Worm (Caenorhabditis elegans) whole organism, young adult: ENCODE data around the gene clec-143.

Experiments
- F57A8.1 ChIP-seq: fragments of 200-800 bp; sonication (Bioruptor generic); optimal IDR thresholded peaks from 2 replicates; lab custom pipeline; 2018; ENCODE audit warnings: mild to moderate bottlenecking, missing genetic modification characterization, moderate library complexity, missing compliant biosample characterization
- ZK185.1 ChIP-seq: sonication (generic microtip); optimal IDR thresholded peaks from 2 replicates; lab custom pipeline; 2016; ENCODE audit warnings: mild to moderate bottlenecking, missing genetic modification characterization, missing compliant biosample characterization; ENCODE audit not compliant: poor library complexity, severe bottlenecking
- aptf-2 ChIP-seq: fragments of 200-800 bp; sonication (Bioruptor generic); conservative IDR thresholded peaks from 2 replicates; pipeline ENCODE4 v1.3.6; 2022; ENCODE audit warnings: missing genetic modification reagents, missing genetic modification characterization, missing compliant biosample characterization
- athp-1 ChIP-seq: sonication (generic microtip); optimal IDR thresholded peaks from 2 replicates; lab custom pipeline; 2017; ENCODE audit warnings: mild to moderate bottlenecking, missing genetic modification characterization, missing compliant biosample characterization
- attf-3 ChIP-seq: fragments of 200-800 bp; sonication (Bioruptor generic); conservative IDR thresholded peaks from 2 replicates; pipeline ENCODE4 v1.3.6; 2022; ENCODE audit warnings: missing genetic modification reagents, missing genetic modification characterization, missing compliant biosample characterization
- attf-6 ChIP-seq: fragments of 200-800 bp; sonication (Bioruptor generic); IDR thresholded peaks from 2 replicates; pipeline ENCODE4 v1.3.6; 2022; ENCODE audit warnings: missing genetic modification reagents, missing genetic modification characterization, missing compliant biosample characterization
- bed-1 ChIP-seq: fragments of 200-800 bp; sonication (Bioruptor generic); IDR thresholded peaks from 2 replicates; pipeline ENCODE4 v1.3.6; 2022; ENCODE audit warnings: missing genetic modification reagents, missing genetic modification characterization, missing compliant biosample characterization
- ccch-3 ChIP-seq: fragments of 200-800 bp; sonication (Bioruptor generic); optimal IDR thresholded peaks from 2 replicates; lab custom pipeline; 2018; ENCODE audit warnings: mild to moderate bottlenecking, missing genetic modification characterization, missing compliant biosample characterization
- chd-7 ChIP-seq: sonication (generic microtip); optimal IDR thresholded peaks from 2 replicates; lab custom pipeline; 2016; ENCODE audit warnings: mild to moderate bottlenecking, missing genetic modification characterization, moderate library complexity, missing compliant biosample characterization
- die-1 ChIP-seq: sonication (generic microtip); optimal IDR thresholded peaks from 2 replicates; lab custom pipeline; 2016; ENCODE audit warnings: missing genotype, mild to moderate bottlenecking, missing genetic modification characterization, missing compliant biosample characterization
- dox-1 ChIP-seq: fragments of 200-800 bp; sonication (Bioruptor generic); IDR thresholded peaks from 2 replicates; pipeline ENCODE4 v1.3.6; 2022; ENCODE audit warnings: missing genetic modification reagents, missing genetic modification characterization, missing compliant biosample characterization
- dpl-1 ChIP-seq: fragments of 150-350 bp; optimal IDR thresholded peaks from 2 replicates; lab custom pipeline; 2014; ENCODE audit warnings: missing biosample characterization, missing genetic modification reagents, missing genetic modification characterization
- efl-1 ChIP-seq: fragments of 150-350 bp; optimal IDR thresholded peaks from 2 replicates; lab custom pipeline; 2014; ENCODE audit warnings: missing biosample characterization, missing genetic modification reagents, missing genetic modification characterization
- egl-44 ChIP-seq: fragments of 200-800 bp; sonication (Bioruptor generic); IDR thresholded peaks from 2 replicates; pipeline ENCODE4 v1.3.6; 2022; ENCODE audit warnings: missing genetic modification reagents, missing genetic modification characterization, missing compliant biosample characterization
- egrh-3 ChIP-seq: fragments of 200-800 bp; sonication (Bioruptor generic); IDR thresholded peaks from 2 replicates; pipeline ENCODE4 v1.3.6; 2022; ENCODE audit warnings: missing genetic modification reagents, missing genetic modification characterization, missing compliant biosample characterization
- hlh-26 ChIP-seq: fragments of 200-800 bp; sonication (Bioruptor generic); conservative IDR thresholded peaks from 2 replicates; pipeline ENCODE4 v1.3.6; 2022; ENCODE audit warnings: missing genetic modification reagents, missing genetic modification characterization, missing compliant biosample characterization
- hmg-1.2 ChIP-seq: fragments of 200-800 bp; sonication (Bioruptor generic); IDR thresholded peaks from 2 replicates; pipeline ENCODE4 v1.3.6; 2022; ENCODE audit warnings: missing genetic modification reagents, missing genetic modification characterization, missing compliant biosample characterization
- hrde-1 ChIP-seq: sonication (generic microtip); optimal IDR thresholded peaks from 2 replicates; lab custom pipeline; 2016; ENCODE audit warnings: missing genetic modification characterization, mild to moderate bottlenecking, missing compliant biosample characterization, moderate library complexity, missing genotype, missing genetic modification reagents, borderline replicate concordance
- hsf-1 ChIP-seq: fragments of 200-800 bp; sonication (Bioruptor generic); IDR thresholded peaks from 2 replicates; pipeline ENCODE4 v1.3.6; 2022; ENCODE audit warnings: missing genetic modification reagents, missing genetic modification characterization, missing compliant biosample characterization
- lag-1 ChIP-seq: fragments of 200-800 bp; sonication (Bioruptor generic); IDR thresholded peaks from 2 replicates; pipeline ENCODE4 v1.3.6; 2022; ENCODE audit warnings: missing genetic modification reagents, missing genetic modification characterization, missing compliant biosample characterization
- lin-26 ChIP-seq: fragments of 200-800 bp; sonication (Bioruptor generic); IDR thresholded peaks from 2 replicates; pipeline ENCODE4 v1.3.6; 2022; ENCODE audit warnings: missing genetic modification reagents, missing genetic modification characterization, missing compliant biosample characterization
- lir-1 ChIP-seq: fragments of 200-800 bp; sonication (Bioruptor generic); conservative IDR thresholded peaks from 2 replicates; pipeline ENCODE4 v1.3.6; 2022; ENCODE audit warnings: missing genetic modification reagents, missing genetic modification characterization, missing compliant biosample characterization
- madf-10 ChIP-seq: sonication (generic microtip); optimal IDR thresholded peaks from 2 replicates; lab custom pipeline; 2016; ENCODE audit warnings: mild to moderate bottlenecking, missing genetic modification characterization, missing compliant biosample characterization
- mcd-1 ChIP-seq: fragments of 200-800 bp; sonication (Bioruptor generic); IDR thresholded peaks from 2 replicates; pipeline ENCODE4 v1.3.6; 2022; ENCODE audit warnings: missing genetic modification reagents, missing genetic modification characterization, missing compliant biosample characterization
- mel-28 ChIP-seq: sonication (generic microtip); optimal IDR thresholded peaks from 2 replicates; lab custom pipeline; 2016; ENCODE audit warnings: borderline replicate concordance, mild to moderate bottlenecking, missing genetic modification characterization, missing compliant biosample characterization
- nfya-2 ChIP-seq: fragments of 200-800 bp; sonication (Bioruptor generic); IDR thresholded peaks from 2 replicates; pipeline ENCODE4 v1.3.6; 2022; ENCODE audit warnings: missing genetic modification reagents, missing genetic modification characterization, missing compliant biosample characterization
- pha-4 ChIP-seq: fragments of 150-350 bp; sonication (generic microtip); optimal IDR thresholded peaks from 2 replicates; lab custom pipeline; 2014; ENCODE audit warnings: missing biosample characterization, missing genetic modification reagents, missing genetic modification characterization
- rpc-1 ChIP-seq, 2 experiments: fragments of 150-350 bp in 1 of 2; sonication (generic microtip) in 1 of 2; optimal IDR thresholded peaks; 2 replicates each; lab custom pipeline; 2014 to 2018; ENCODE audit warnings: missing biosample characterization in 1 of 2, missing genetic modification characterization in 1 of 2, missing genetic modification reagents in 1 of 2, missing genotype in 1 of 2
- snpc-1.1 ChIP-seq: sonication (generic microtip); optimal IDR thresholded peaks from 2 replicates; lab custom pipeline; 2017; ENCODE audit warnings: missing genetic modification characterization, mild to moderate bottlenecking, missing compliant biosample characterization, antibody characterized with exemption, moderate library complexity, missing genotype, missing genetic modification reagents; ENCODE audit not compliant: insufficient read depth
- snpc-1.3 ChIP-seq: sonication (generic microtip); optimal IDR thresholded peaks from 2 replicates; lab custom pipeline; 2017; ENCODE audit warnings: missing genetic modification characterization, mild to moderate bottlenecking, missing compliant biosample characterization, antibody characterized with exemption, moderate library complexity, missing genotype, missing genetic modification reagents; ENCODE audit not compliant: insufficient read depth
- tbp1 ChIP-seq: fragments of 200-800 bp; sonication (Bioruptor generic); optimal IDR thresholded peaks from 2 replicates; lab custom pipeline; 2018; ENCODE audit warnings: mild to moderate bottlenecking, missing genetic modification characterization, missing compliant biosample characterization
- unc-130 ChIP-seq: sonication (generic microtip); optimal IDR thresholded peaks from 2 replicates; lab custom pipeline; 2016; ENCODE audit warnings: missing genetic modification reagents, missing genetic modification characterization, missing compliant biosample characterization
- ztf-25 ChIP-seq: fragments of 200-800 bp; sonication (Bioruptor generic); IDR thresholded peaks from 2 replicates; pipeline ENCODE4 v1.3.6; 2022; ENCODE audit warnings: missing genetic modification reagents, missing genetic modification characterization, missing compliant biosample characterization
- ztf-26 ChIP-seq: sonication (generic microtip); optimal IDR thresholded peaks from 2 replicates; lab custom pipeline; 2017; ENCODE audit warnings: missing genetic modification characterization, missing compliant biosample characterization

clec-143 gene

DNA sequence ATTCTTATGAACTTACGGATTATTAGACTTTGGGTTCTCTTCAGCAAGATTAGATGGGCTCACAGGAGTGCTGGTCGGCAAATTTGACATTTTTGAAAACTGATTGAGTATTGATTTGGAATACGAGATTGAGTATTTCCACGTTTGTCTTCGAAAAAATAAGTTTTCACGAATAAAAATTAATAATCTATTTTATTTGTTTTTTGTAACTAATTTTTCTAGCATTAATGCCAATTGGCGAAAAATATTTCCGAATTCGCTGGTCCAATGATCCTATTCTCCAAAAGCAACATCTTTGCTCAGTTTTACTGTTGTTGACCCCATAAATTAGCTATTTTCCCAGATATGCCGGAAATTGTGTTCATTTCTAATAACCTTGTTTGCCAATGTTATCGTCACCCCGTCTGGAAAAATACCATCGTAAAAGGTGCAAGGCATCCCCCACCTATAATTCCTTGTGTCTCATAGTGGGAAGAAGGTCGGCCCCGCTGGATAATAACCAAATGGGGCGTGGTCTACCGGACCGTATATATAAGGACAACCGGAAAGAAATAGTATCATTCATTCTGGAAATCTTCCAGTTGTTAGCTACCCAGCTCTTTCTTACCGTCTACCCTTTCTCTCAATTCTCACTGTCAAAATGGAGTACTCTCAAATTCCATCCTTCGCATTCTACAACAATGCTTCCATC lies 5.7 kb downstream of the clec-143 start, which contains the start of the genes ZK673.6 and sdz-37:
Gene ZK673.6 (minus strand): TSS at position 101 of the 691 bp plus-strand sequence.
Gene sdz-37 (plus strand): TSS at position 641 of the 691 bp plus-strand sequence.
- no peak for TF ChIP-seq tbp1 (GFP tag; lab: Kevin White, UChicago)
- no peak for TF ChIP-seq egrh-3 (GFP tag; lab: Robert Waterston, UW)
- TF ChIP-seq mcd-1 (GFP tag; lab: Robert Waterston, UW) = no peak
- TF ChIP-seq hrde-1 = no peak
- TF ChIP-seq attf-3 (GFP tag; lab: Robert Waterston, UW) = no peak
- TF ChIP-seq nfya-2 (GFP tag; lab: Robert Waterston, UW) = no peak
- no peak for TF ChIP-seq athp-1 (tag; lab: Kevin White, UChicago)
- no peak for TF ChIP-seq chd-7 (tag; lab: Kevin White, UChicago)
- no peak for TF ChIP-seq die-1 (tag; lab: Kevin White, UChicago)
- TF ChIP-seq F57A8.1 = no peak
- no peak for TF ChIP-seq aptf-2
- no peak for TF ChIP-seq ccch-3
- no peak for TF ChIP-seq mel-28 (tag; lab: Kevin White, UChicago)
- no peak for TF ChIP-seq dox-1 (GFP tag; lab: Robert Waterston, UW)
- TF ChIP-seq hlh-26 (GFP tag; lab: Robert Waterston, UW) = no peak
- TF ChIP-seq, all 124 proteins: peak for 0

DNA sequence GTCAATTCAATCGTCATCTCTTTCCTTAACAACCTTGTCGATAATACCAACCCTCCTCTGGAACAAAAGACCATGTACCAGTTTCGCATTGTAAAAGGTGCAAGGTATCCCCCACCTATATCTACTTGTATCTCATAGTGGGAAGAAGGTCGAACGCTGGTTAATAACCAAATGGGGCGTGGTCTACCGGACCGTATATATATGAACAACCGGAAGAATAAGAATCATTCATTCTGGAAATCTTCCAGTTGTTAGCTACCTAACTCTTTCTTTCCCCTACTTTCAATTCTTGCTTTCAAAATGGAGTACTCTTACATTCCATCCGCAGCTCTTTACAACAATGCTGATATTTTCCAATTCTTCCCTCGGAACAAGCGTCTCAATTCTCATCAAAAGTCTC lies 8.9 kb downstream of the clec-143 start, which contains the start of gene ZK673.5:
Gene ZK673.5 (plus strand): TSS at position 301 of the 400 bp plus-strand sequence.
- no peak for TF ChIP-seq snpc-1.1
- TF ChIP-seq madf-10 = no peak
- no peak for TF ChIP-seq bed-1 (GFP tag; lab: Robert Waterston, UW)
- no peak for TF ChIP-seq dpl-1
- no peak for TF ChIP-seq hmg-1.2 (GFP tag; lab: Robert Waterston, UW)
- no peak for TF ChIP-seq F57A8.1
- no peak for TF ChIP-seq lin-26
- no peak for TF ChIP-seq ZK185.1 (tag; lab: Kevin White, UChicago)
- no peak for TF ChIP-seq efl-1
- TF ChIP-seq lir-1 (GFP tag; lab: Robert Waterston, UW) = no peak
- TF ChIP-seq unc-130 (GFP tag; lab: Kevin White, UChicago) = no peak
- no peak for TF ChIP-seq lag-1 (GFP tag; lab: Robert Waterston, UW)
- TF ChIP-seq snpc-1.3 (tag; lab: Kevin White, UChicago) = no peak

DNA sequence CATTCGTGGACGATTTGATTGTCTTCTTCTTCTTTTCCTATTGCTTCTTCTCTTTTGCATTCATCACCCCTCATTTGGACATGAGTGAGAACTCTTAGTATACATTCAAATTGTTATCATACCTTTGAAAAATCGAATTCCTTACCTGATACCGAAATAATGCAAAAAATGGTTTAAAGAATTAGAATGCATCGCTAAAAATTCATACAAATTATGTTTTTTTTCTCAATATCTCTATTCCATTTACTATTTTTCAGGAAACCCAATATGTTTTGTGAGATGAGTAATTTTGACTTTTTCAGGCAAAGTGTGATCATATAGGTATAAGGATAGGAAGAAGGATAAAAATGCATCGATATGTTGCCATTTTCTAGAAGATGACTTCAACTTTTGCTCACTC lies 13.1 kb downstream of the clec-143 start, which contains the start of gene ZK673.11:
Gene ZK673.11 (plus strand): TSS at position 301 of the 400 bp plus-strand sequence.
- TF ChIP-seq mcd-1 (GFP tag; lab: Robert Waterston, UW) (no peak), ztf-25 (GFP tag; lab: Robert Waterston, UW) (no peak), attf-6 (no peak), rpc-1 (optimal IDR thresholded peaks at IDR 0.05; lab: Kevin White, UChicago) (no peak), rpc-1 (tag; optimal IDR thresholded peaks at IDR 0.05; lab: Kevin White, UChicago) (no peak), ztf-26 (tag; lab: Kevin White, UChicago) (no peak), egl-44 (GFP tag; lab: Robert Waterston, UW) (no peak), attf-3 (GFP tag; lab: Robert Waterston, UW) (no peak), hsf-1 (GFP tag; lab: Robert Waterston, UW) (no peak), F57A8.1 (no peak), pha-4 (tag; lab: Kevin White, UChicago) (no peak)
